Fruit fly (Drosophila melanogaster) whole organism, embryonic: ENCODE results near the gene da.

Experiments used
- CG10267 ChIP-seq: fragments of 200-800 bp; sonication (Bioruptor generic); optimal IDR thresholded peaks from 2 replicates; lab custom pipeline; 2018; ENCODE audit warnings: missing biosample characterization, mild to moderate bottlenecking, missing genetic modification characterization, moderate library complexity
- CG12155 ChIP-seq: fragments of 200-800 bp; sonication (Bioruptor generic); optimal IDR thresholded peaks from 3 replicates; lab custom pipeline; 2016; ENCODE audit warnings: missing biosample characterization, missing genetic modification characterization
- CG13287 ChIP-seq: fragments of 200-800 bp; sonication (Bioruptor generic); IDR thresholded peaks from 2 replicates; pipeline ENCODE4 v1.3.6; 2022; ENCODE audit warnings: missing biosample characterization, missing genetic modification characterization; ENCODE audit not compliant: partially characterized antibody
- CG13894 ChIP-seq: fragments of 200-800 bp; sonication (Bioruptor generic); optimal IDR thresholded peaks from 3 replicates; lab custom pipeline; 2018; ENCODE audit warnings: missing biosample characterization, mild to moderate bottlenecking, missing genetic modification characterization, moderate library complexity
- CG14965 ChIP-seq: fragments of 200-800 bp; sonication (Bioruptor generic); optimal IDR thresholded peaks from 2 replicates; lab custom pipeline; 2016; ENCODE audit warnings: missing biosample characterization, missing genetic modification characterization, borderline replicate concordance
- CG17328 ChIP-seq: fragments of 200-800 bp; sonication (Bioruptor generic); IDR thresholded peaks from 2 replicates; pipeline ENCODE4 v1.3.6; 2022; ENCODE audit warnings: missing biosample characterization, missing genetic modification characterization
- CG18619 ChIP-seq: fragments of 200-800 bp; sonication (Bioruptor generic); optimal IDR thresholded peaks from 3 replicates; lab custom pipeline; 2017; ENCODE audit warnings: missing biosample characterization, mild to moderate bottlenecking, missing genetic modification characterization
- CG31224 ChIP-seq: fragments of 200-800 bp; sonication (Bioruptor generic); IDR thresholded peaks from 2 replicates; pipeline ENCODE4 v1.3.6; 2022; ENCODE audit warnings: missing biosample characterization, missing genetic modification characterization
- CG3726 ChIP-seq: fragments of 200-800 bp; sonication (Bioruptor generic); IDR thresholded peaks from 3 replicates; pipeline ENCODE4, ENCODE4 v1.3.6; 2022; ENCODE audit warnings: missing biosample characterization, missing genetic modification characterization
- CG3838 ChIP-seq: fragments of 200-800 bp; sonication (Bioruptor generic); optimal IDR thresholded peaks from 3 replicates; lab custom pipeline; 2016; ENCODE audit warnings: missing biosample characterization, missing genetic modification characterization
- CG4404 ChIP-seq: fragments of 200-800 bp; sonication (Bioruptor generic); IDR thresholded peaks from 2 replicates; pipeline ENCODE4 v1.3.6; 2022; ENCODE audit warnings: missing biosample characterization, missing genetic modification characterization
- CG4424 ChIP-seq: fragments of 200-800 bp; sonication (Bioruptor generic); optimal IDR thresholded peaks from 3 replicates; lab custom pipeline; 2016; ENCODE audit warnings: missing biosample characterization, missing genetic modification characterization
- CG6689 ChIP-seq: fragments of 200-800 bp; sonication (Bioruptor generic); IDR thresholded peaks from 2 replicates; pipeline ENCODE4 v1.3.6; 2022; ENCODE audit warnings: missing biosample characterization, missing genetic modification characterization
- CG7271 ChIP-seq: fragments of 200-800 bp; sonication (Bioruptor generic); optimal IDR thresholded peaks from 2 replicates; lab custom pipeline; 2018; ENCODE audit warnings: missing biosample characterization, mild to moderate bottlenecking, missing genetic modification characterization, moderate library complexity
- CG7357 ChIP-seq: fragments of 200-800 bp; sonication (Bioruptor generic); IDR thresholded peaks from 3 replicates; pipeline ENCODE4 v1.3.6; 2022; ENCODE audit warnings: missing biosample characterization, missing genetic modification characterization
- CG8359 ChIP-seq: fragments of 200-800 bp; sonication (Bioruptor generic); optimal IDR thresholded peaks from 2 replicates; lab custom pipeline; 2017; ENCODE audit warnings: missing biosample characterization, mild to moderate bottlenecking, missing genetic modification characterization, borderline replicate concordance
- CG8388 ChIP-seq: fragments of 200-800 bp; sonication (Bioruptor generic); optimal IDR thresholded peaks from 2 replicates; lab custom pipeline; 2019; ENCODE audit warnings: missing biosample characterization, mild to moderate bottlenecking, missing genetic modification characterization, moderate library complexity
- CG9437 ChIP-seq: fragments of 200-800 bp; sonication (Bioruptor generic); optimal IDR thresholded peaks from 2 replicates; lab custom pipeline; 2018; ENCODE audit warnings: missing biosample characterization, mild to moderate bottlenecking, missing genetic modification characterization
- CG9876 ChIP-seq: fragments of 200-800 bp; sonication (Bioruptor generic); optimal IDR thresholded peaks from 2 replicates; lab custom pipeline; 2016; ENCODE audit warnings: missing biosample characterization, missing genetic modification characterization
- CG9932 ChIP-seq: fragments of 200-800 bp; sonication (Bioruptor generic); IDR thresholded peaks from 2 replicates; pipeline ENCODE4 v1.3.6; 2022; ENCODE audit warnings: missing biosample characterization, missing genetic modification characterization
- CHES-1-like ChIP-seq: fragments of 200-800 bp; sonication (Bioruptor generic); optimal IDR thresholded peaks from 2 replicates; lab custom pipeline; 2016; ENCODE audit warnings: missing biosample characterization, missing genetic modification characterization
- Dp ChIP-seq: fragments of 200-800 bp; sonication (Bioruptor generic); optimal IDR thresholded peaks from 2 replicates; lab custom pipeline; 2018; ENCODE audit warnings: missing biosample characterization, mild to moderate bottlenecking, missing genetic modification characterization, moderate library complexity
- E2f1 ChIP-seq: fragments of 200-800 bp; sonication (Bioruptor generic); IDR thresholded peaks from 2 replicates; pipeline ENCODE4 v1.3.6; 2022; ENCODE audit warnings: missing biosample characterization, missing genetic modification characterization
- GATAe ChIP-seq: fragments of 200-800 bp; sonication (Bioruptor generic); conservative IDR thresholded peaks from 2 replicates; pipeline ENCODE4 v1.3.6; 2022; ENCODE audit warnings: missing biosample characterization, missing genetic modification characterization
- H2.0 ChIP-seq: fragments of 200-800 bp; sonication (Bioruptor generic); IDR thresholded peaks from 2 replicates; pipeline ENCODE4 v1.3.6; 2022; ENCODE audit warnings: missing biosample characterization, missing genetic modification characterization
- Hey ChIP-seq: fragments of 200-800 bp; sonication (Bioruptor generic); optimal IDR thresholded peaks from 3 replicates; lab custom pipeline; 2018; ENCODE audit warnings: missing biosample characterization, mild to moderate bottlenecking, missing genetic modification characterization
- MESR4 ChIP-seq: fragments of 200-800 bp; sonication (Bioruptor generic); optimal IDR thresholded peaks from 2 replicates; lab custom pipeline; 2018; ENCODE audit warnings: missing biosample characterization, mild to moderate bottlenecking, missing genetic modification characterization, moderate library complexity
- Mrtf ChIP-seq: fragments of 200-800 bp; sonication (Bioruptor generic); IDR thresholded peaks from 3 replicates; pipeline ENCODE4 v1.3.6; 2022; ENCODE audit warnings: missing biosample characterization, missing genetic modification characterization
- Nf-YB ChIP-seq: fragments of 200-800 bp; sonication (Bioruptor generic); optimal IDR thresholded peaks from 3 replicates; lab custom pipeline; 2019; ENCODE audit warnings: missing biosample characterization, mild to moderate bottlenecking, missing genetic modification characterization, moderate library complexity
- Optix ChIP-seq: fragments of 200-800 bp; sonication (Bioruptor generic); IDR thresholded peaks from 3 replicates; pipeline ENCODE4 v1.3.6; 2022; ENCODE audit warnings: missing biosample characterization, missing genetic modification characterization
- Ssrp ChIP-seq: fragments of 200-800 bp; sonication (Bioruptor generic); optimal IDR thresholded peaks from 2 replicates; lab custom pipeline; 2018; ENCODE audit warnings: missing biosample characterization, mild to moderate bottlenecking, missing genetic modification characterization, moderate library complexity
- Taf1 ChIP-seq: fragments of 200-800 bp; sonication (Bioruptor generic); IDR thresholded peaks from 2 replicates; pipeline ENCODE4 v1.3.6; 2022; ENCODE audit warnings: missing biosample characterization, missing genetic modification characterization
- br ChIP-seq: fragments of >200 bp; optimal IDR thresholded peaks from 2 replicates; lab custom pipeline; 2017
- crp ChIP-seq, 2 experiments: fragments of 200-800 bp; sonication (Bioruptor generic); optimal IDR thresholded peaks; 2 replicates in 1 of 2; 3 replicates in 1 of 2; lab custom pipeline; 2017; ENCODE audit warnings: missing biosample characterization in 2 of 2, missing genetic modification characterization in 2 of 2, mild to moderate bottlenecking in 1 of 2, moderate library complexity in 1 of 2
- da ChIP-seq: fragments of 200-800 bp; sonication (Bioruptor generic); optimal IDR thresholded peaks from 2 replicates; lab custom pipeline; 2016; ENCODE audit warnings: missing biosample characterization, missing genetic modification characterization
- dysf ChIP-seq: fragments of 200-800 bp; sonication (Bioruptor generic); IDR thresholded peaks from 3 replicates; pipeline ENCODE4 v1.3.6; 2022; ENCODE audit warnings: missing biosample characterization, missing genetic modification characterization
- fd102C ChIP-seq: fragments of 200-800 bp; sonication (Bioruptor generic); optimal IDR thresholded peaks from 2 replicates; lab custom pipeline; 2018; ENCODE audit warnings: missing biosample characterization, mild to moderate bottlenecking, missing genetic modification characterization, moderate library complexity
- gcm ChIP-seq: fragments of 200-800 bp; sonication (Bioruptor generic); optimal IDR thresholded peaks from 2 replicates; lab custom pipeline; 2019; ENCODE audit warnings: missing biosample characterization, mild to moderate bottlenecking, missing genetic modification characterization, moderate library complexity
- gro ChIP-seq: fragments of 200-800 bp; sonication (Bioruptor generic); optimal IDR thresholded peaks from 2 replicates; lab custom pipeline; 2016; ENCODE audit warnings: missing biosample characterization, missing genetic modification characterization
- gt ChIP-seq: fragments of 200-800 bp; sonication (Bioruptor generic); IDR thresholded peaks from 2 replicates; pipeline ENCODE4 v1.3.6; 2022; ENCODE audit warnings: missing biosample characterization, missing genetic modification characterization
- hbn ChIP-seq: fragments of 200-800 bp; sonication (Bioruptor generic); IDR thresholded peaks from 2 replicates; pipeline ENCODE4 v1.3.6; 2022; ENCODE audit warnings: missing biosample characterization, missing genetic modification characterization; ENCODE audit not compliant: partially characterized antibody
- kay ChIP-seq: fragments of 200-800 bp; sonication (Bioruptor generic); optimal IDR thresholded peaks from 2 replicates; lab custom pipeline; 2016; ENCODE audit warnings: missing biosample characterization, missing genetic modification characterization
- kni ChIP-seq: fragments of 200-800 bp; sonication (Bioruptor generic); optimal IDR thresholded peaks from 3 replicates; lab custom pipeline; 2017; ENCODE audit warnings: mild to moderate bottlenecking, missing biosample characterization, missing genetic modification reagents, missing genetic modification characterization
- knrl ChIP-seq: fragments of 200-800 bp; sonication (Bioruptor generic); IDR thresholded peaks from 3 replicates; pipeline ENCODE4 v1.3.6; 2022; ENCODE audit warnings: missing biosample characterization, missing genetic modification characterization; ENCODE audit not compliant: partially characterized antibody
- lilli ChIP-seq: fragments of 200-800 bp; sonication (Bioruptor generic); optimal IDR thresholded peaks from 3 replicates; lab custom pipeline; 2016; ENCODE audit warnings: missing biosample characterization, missing genetic modification characterization
- ro ChIP-seq: fragments of 200-800 bp; sonication (Bioruptor generic); IDR thresholded peaks from 2 replicates; pipeline ENCODE4 v1.3.6; 2022; ENCODE audit warnings: missing biosample characterization, missing genetic modification characterization
- sens ChIP-seq: fragments of 200-800 bp; sonication (Bioruptor generic); peaks from one replicate; lab custom pipeline; 2016; ENCODE audit warnings: missing biosample characterization, missing genetic modification characterization
- seq ChIP-seq: fragments of 200-800 bp; sonication (Bioruptor generic); IDR thresholded peaks from 2 replicates; pipeline ENCODE4 v1.3.6; 2022; ENCODE audit warnings: missing biosample characterization, missing genetic modification characterization
- sna ChIP-seq: fragments of 200-800 bp; sonication (Bioruptor generic); IDR thresholded peaks from 2 replicates; pipeline ENCODE4 v1.3.6; 2022; ENCODE audit warnings: missing biosample characterization, missing genetic modification characterization; ENCODE audit not compliant: partially characterized antibody
- twi ChIP-seq: fragments of 200-800 bp; optimal IDR thresholded peaks from 2 replicates; lab custom pipeline; 2019; ENCODE audit warnings: missing biosample characterization, mild to moderate bottlenecking, missing genetic modification characterization, moderate library complexity
- vfl ChIP-seq: fragments of 200-800 bp; sonication (Bioruptor generic); optimal IDR thresholded peaks from 2 replicates; lab custom pipeline; 2016; ENCODE audit warnings: missing biosample characterization, missing genetic modification characterization
- z ChIP-seq: fragments of 200-800 bp; sonication (Bioruptor generic); IDR thresholded peaks from 3 replicates; pipeline ENCODE4 v1.3.6; 2022; ENCODE audit warnings: missing biosample characterization, missing genetic modification characterization

Gene da

DNA sequence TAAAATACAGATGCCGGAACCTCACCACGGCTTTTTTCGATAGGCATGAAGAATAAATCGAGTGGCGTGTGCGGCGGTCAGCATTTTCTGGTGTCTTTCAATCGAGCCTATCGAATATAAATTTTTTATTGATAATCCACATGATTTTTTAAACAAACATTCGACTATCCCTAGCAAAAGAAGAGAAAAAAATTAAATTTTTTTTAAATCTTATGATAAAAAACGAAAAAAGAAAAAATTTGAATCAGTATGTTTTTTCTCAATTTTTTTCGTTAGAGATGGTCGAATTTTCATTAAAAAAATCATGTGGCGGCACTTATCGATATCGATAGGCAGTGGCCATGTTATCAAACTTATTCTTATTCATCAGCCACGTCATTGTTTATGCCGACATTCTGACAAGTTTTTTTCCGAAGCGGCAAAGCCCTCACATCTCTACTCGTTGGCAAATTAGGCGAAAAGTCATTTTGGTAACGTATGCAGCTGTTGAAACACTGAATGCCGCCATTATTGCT lies 38.7 kb downstream of the da start, which contains the start of the genes SmB and KdelR (continued):
- TF ChIP-seq Dp (GFP tag; lab: Kevin White, UChicago): peak; percentile 55
- no peak for TF ChIP-seq CG7357 (GFP tag; lab: Robert Waterston, UW)
- TF ChIP-seq CG17328: no peak
- peak; percentile 81 for TF ChIP-seq sens (GFP tag; lab: Kevin White, UChicago)
- no peak for TF ChIP-seq CG4404
- no peak for TF ChIP-seq da (GFP tag; lab: Kevin White, UChicago)
- no peak for TF ChIP-seq Mrtf
- TF ChIP-seq Hey (tag; lab: Kevin White, UChicago): no peak
- no peak for TF ChIP-seq br (lab: Kevin White, UChicago)
- no peak for TF ChIP-seq Nf-YB (GFP tag; lab: Kevin White, UChicago)
- no peak for TF ChIP-seq GATAe
- no peak for TF ChIP-seq vfl (GFP tag; lab: Kevin White, UChicago)
- no peak for TF ChIP-seq CG8359 (GFP tag; lab: Kevin White, UChicago)
- TF ChIP-seq gt: no peak
- TF ChIP-seq CG3726 (GFP tag; lab: Robert Waterston, UW): no peak
- no peak for TF ChIP-seq CG6689 (GFP tag; lab: Robert Waterston, UW)
- TF ChIP-seq CG9876 (GFP tag; lab: Kevin White, UChicago): no peak
- TF ChIP-seq knrl (GFP tag; lab: Robert Waterston, UW): peak; percentile 69
- TF ChIP-seq CG3838 (GFP tag; lab: Kevin White, UChicago): no peak
- TF ChIP-seq z: no peak
- TF ChIP-seq CG13894 (tag; lab: Kevin White, UChicago): no peak
- TF ChIP-seq CG9437 (GFP tag; lab: Kevin White, UChicago): no peak
- peak; percentile 71 for TF ChIP-seq hbn (GFP tag; lab: Robert Waterston, UW)
- no peak for TF ChIP-seq seq (GFP tag; lab: Robert Waterston, UW)
- peak; percentile 40 for TF ChIP-seq gcm (GFP tag; lab: Kevin White, UChicago)
- TF ChIP-seq H2.0 (GFP tag; lab: Robert Waterston, UW): no peak
- no peak for TF ChIP-seq fd102C (GFP tag; lab: Kevin White, UChicago)
- no peak for TF ChIP-seq ro (GFP tag; lab: Robert Waterston, UW)
- peak; percentile 90 for TF ChIP-seq kay (GFP tag; lab: Kevin White, UChicago)
- no peak for TF ChIP-seq Taf1 (GFP tag; lab: Robert Waterston, UW)
- peak; percentile 92 for TF ChIP-seq CG13287 (GFP tag; lab: Robert Waterston, UW)
- peak; percentile 28; the same call in 1 of the 2 replicates for TF ChIP-seq CG9932 (GFP tag; lab: Robert Waterston, UW)
- TF ChIP-seq lilli (GFP tag; lab: Kevin White, UChicago): peak; percentile 61
- no peak for TF ChIP-seq CG18619 (GFP tag; lab: Kevin White, UChicago)
- no peak for TF ChIP-seq Ssrp
- TF ChIP-seq CG12155: peak; percentile 52
- no peak for TF ChIP-seq dysf (GFP tag; lab: Robert Waterston, UW)
- TF ChIP-seq CG14965 (GFP tag; lab: Kevin White, UChicago): no peak
- peak; percentile 17 for TF ChIP-seq twi
- TF ChIP-seq gro (GFP tag; lab: Kevin White, UChicago): no peak
- TF ChIP-seq Optix (GFP tag; lab: Robert Waterston, UW): no peak
- peak in 1 of 2 experiments; percentile 54 for TF ChIP-seq crp (GFP tag; optimal IDR thresholded peaks at IDR 0.05; lab: Kevin White, UChicago)
- no peak for TF ChIP-seq kni (GFP tag; lab: Kevin White, UChicago)
- no peak for TF ChIP-seq E2f1 (GFP tag; lab: Robert Waterston, UW)
- TF ChIP-seq CHES-1-like (GFP tag; lab: Kevin White, UChicago): peak; percentile 26
- TF ChIP-seq MESR4 (GFP tag; lab: Kevin White, UChicago): peak; percentile 92
- peak; percentile 89 for TF ChIP-seq sna
- TF ChIP-seq CG10267 (tag; lab: Kevin White, UChicago): peak; percentile 73
- TF ChIP-seq CG8388 (GFP tag; lab: Kevin White, UChicago): peak; percentile 21
- TF ChIP-seq CG31224: no peak
- peak; percentile 8 for TF ChIP-seq CG7271 (tag; lab: Kevin White, UChicago)
- peak; percentile 37 for TF ChIP-seq CG4424
